Worm (Caenorhabditis elegans) whole organism, L4 larva: ENCODE measurements around the gene ctsa-4.1.

Experiments used
- dmd-9 ChIP-seq: fragments of 200-800 bp; sonication (Bioruptor generic); IDR thresholded peaks from 2 replicates; pipeline ENCODE4 v1.3.6; 2022; ENCODE audit warnings: missing genetic modification reagents, missing genetic modification characterization, missing compliant biosample characterization
- nhr-48 ChIP-seq: sonication (generic microtip); optimal IDR thresholded peaks from 2 replicates; lab custom pipeline; 2016; ENCODE audit warnings: mild to moderate bottlenecking, missing genetic modification characterization, missing compliant biosample characterization
- rbr-2 ChIP-seq: sonication (generic microtip); optimal IDR thresholded peaks from 2 replicates; lab custom pipeline; 2016; ENCODE audit warnings: missing genotype, missing genetic modification characterization, missing compliant biosample characterization

DNA sequence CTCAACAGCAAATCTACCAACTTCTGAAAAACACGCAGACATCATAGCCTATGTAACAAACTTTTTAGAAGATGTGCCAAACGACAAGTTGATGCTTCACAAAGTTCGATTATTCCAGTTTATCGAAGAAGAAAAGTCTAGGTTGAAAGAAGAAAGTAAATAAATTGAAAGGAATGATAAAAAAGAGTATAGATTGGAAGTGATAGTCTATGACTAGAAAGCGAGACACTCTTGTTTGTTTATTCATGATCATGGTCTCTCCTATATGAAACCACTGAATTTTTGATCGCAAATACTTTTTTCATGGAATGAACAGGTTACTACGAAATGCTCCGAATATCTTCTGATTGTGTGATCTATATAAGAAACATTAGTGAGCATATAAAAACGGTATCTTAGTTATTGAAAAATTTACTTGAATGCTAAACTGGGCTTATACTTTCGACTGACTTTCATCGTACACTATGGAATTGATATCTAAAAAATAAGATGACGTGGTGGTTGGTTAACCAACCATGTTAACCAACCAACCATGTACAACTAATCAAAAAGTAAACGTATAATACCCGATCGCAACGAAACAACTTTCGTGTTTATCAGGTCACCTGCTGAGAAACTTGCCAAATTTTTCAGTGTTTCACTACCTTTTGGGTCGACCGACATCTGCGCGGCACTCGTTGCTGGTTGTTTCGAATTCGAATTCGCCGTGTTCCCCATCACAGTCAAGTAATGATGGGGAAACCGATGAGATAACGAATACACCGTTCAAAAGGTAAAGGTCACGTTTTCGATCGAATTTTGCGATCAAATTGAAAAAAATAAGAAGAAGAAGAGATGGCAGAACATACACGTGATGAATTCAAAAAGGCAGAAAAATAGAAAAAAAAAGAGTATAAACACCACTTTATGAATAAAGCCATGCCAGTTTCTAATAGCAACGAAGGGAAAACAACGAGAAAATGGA is 21.3 kb upstream of the ctsa-4.1 start, which contains the start of gene C32D5.8:
- TF ChIP-seq dmd-9, result no peak
- TF ChIP-seq rbr-2, result no peak
- no peak for TF ChIP-seq nhr-48
